Fruit fly (Drosophila melanogaster) whole organism: ENCODE data around the gene CG9471.

ENCODE experiments used
- Dll ChIP-seq: fragments of >200 bp; optimal IDR thresholded peaks from 2 replicates; lab custom pipeline; 2017
- pan ChIP-seq: fragments of >200 bp; optimal IDR thresholded peaks from 2 replicates; lab custom pipeline; 2017
- psq ChIP-seq: fragments of >200 bp; optimal IDR thresholded peaks from 2 replicates; lab custom pipeline; 2017

DNA sequence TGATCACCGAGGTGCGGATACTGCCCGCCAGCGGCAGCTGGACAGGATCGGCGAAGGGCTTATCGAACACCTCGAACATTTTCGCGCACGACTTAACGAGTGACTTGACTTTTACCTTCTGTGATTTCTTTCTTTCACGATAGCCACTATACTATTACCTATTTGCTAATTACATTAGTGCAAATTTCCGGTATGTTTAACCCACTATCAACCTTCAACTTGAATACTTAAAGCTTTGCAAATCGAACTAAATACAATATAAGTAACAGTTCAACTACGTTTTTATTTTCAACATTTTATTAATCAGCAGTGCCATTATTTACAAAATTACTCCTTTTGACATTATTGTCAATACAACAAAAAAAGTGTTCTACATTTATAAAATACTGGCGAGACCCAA lies 45.5 kb upstream of the CG9471 start, which contains the start of gene CG16904:
- TF ChIP-seq psq (lab: Kevin White, UChicago) (no peak), pan (no peak), Dll (no peak)
